Fruit fly (Drosophila melanogaster) S2 (cell line): ENCODE results near the gene TwdlC.

ENCODE experiments used
- CG8478 ChIP-seq: fragments of >200 bp; optimal IDR thresholded peaks from 2 replicates; lab custom pipeline; 2018
- CTCF ChIP-seq, 2 experiments: fragments of >200 bp; optimal IDR thresholded peaks; 2 replicates each; lab custom pipeline; 2018

dm6 chr3R:27040044-27040443, 45.4 kb downstream of the TwdlC start:
- TF ChIP-seq CG8478 (lab: Kevin White, UChicago) (no peak), CTCF (optimal IDR thresholded peaks at IDR 0.05; lab: Kevin White, UChicago) (no peak)
